Fruit fly (Drosophila melanogaster): ENCODE measurements around the gene CG32462.

CG32462 gene

DNA sequence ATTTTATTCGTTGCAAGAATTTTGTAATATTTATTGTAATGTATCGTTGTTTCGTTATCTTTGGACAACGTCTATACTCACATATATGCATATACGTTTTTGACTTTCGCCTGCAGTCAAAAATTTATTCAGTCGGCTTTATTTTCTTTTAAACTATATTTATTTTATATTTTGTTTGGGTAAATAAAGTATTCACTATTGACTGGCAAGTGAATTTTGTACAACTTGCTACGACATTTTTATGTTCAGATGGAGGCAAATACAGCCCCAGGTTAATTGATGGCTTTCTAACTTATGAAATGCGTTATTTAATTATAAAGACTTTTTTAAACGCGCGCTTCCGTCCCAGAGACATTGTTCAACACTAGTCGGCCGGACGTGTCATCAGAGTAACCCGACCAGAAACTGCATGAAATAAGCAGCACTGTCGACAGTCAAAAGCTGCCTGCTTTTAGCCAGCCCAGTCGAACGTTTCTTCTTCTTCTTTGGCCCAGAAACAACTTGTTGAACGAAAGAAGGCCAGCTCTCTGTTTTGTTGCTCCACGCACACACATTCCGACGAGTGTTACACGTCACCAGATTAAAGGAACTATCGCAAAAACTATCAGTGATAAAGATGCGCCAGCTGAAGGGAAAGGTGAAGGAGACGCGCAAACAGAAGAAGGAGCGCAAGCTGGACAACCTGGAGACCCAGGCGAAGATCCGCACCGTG is 10.2 kb upstream of the CG32462 start, which contains the start of gene CG33169 (continued):
- TF ChIP-seq CG34406 (GFP tag; optimal IDR thresholded peaks at IDR 0.05) = no peak
- peak; percentile 48 for TF ChIP-seq CG6792 (GFP tag; optimal IDR thresholded peaks at IDR 0.05)
- TF ChIP-seq Sox102F (GFP tag; optimal IDR thresholded peaks at IDR 0.05) = peak; percentile 44
- TF ChIP-seq esn (GFP tag; optimal IDR thresholded peaks at IDR 0.05) = peak; percentile 74
- peak; percentile 21 for TF ChIP-seq Ets96B (tag; optimal IDR thresholded peaks at IDR 0.05)
- no peak for TF ChIP-seq CG8632 (GFP tag; optimal IDR thresholded peaks at IDR 0.05)
- TF ChIP-seq Blimp-1 (GFP tag; optimal IDR thresholded peaks at IDR 0.05) = peak; percentile 41
- peak; percentile 48 for TF ChIP-seq net (GFP tag; optimal IDR thresholded peaks at IDR 0.05)
- TF ChIP-seq ss (GFP tag; optimal IDR thresholded peaks at IDR 0.05) = peak in 1 of 2 experiments; percentile 49

DNA sequence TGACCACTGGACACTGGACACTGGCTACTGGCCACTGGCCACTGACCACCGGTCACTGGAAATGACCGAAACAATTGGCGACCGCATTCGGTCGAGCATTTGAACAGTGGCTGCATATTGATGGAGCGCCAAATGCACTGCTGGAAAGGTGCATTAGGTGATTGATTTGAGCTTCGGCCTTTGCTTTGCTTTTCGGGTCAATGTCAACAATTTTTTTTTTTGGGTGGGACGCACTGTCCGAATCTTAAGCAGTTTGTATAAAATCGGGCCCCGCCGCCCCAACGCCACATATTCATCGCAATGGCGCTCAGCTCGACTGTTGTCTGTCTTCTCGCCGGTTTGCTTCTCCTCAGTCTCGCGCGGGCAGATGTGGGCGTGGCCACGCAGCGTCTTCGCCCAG is 7.2 kb upstream of the CG32462 start, which contains the start of gene CG13239:
TSS of gene CG13239 (plus strand) at position 301 of the 400 bp plus-strand sequence.
- TF ChIP-seq Ets96B (tag; optimal IDR thresholded peaks at IDR 0.05) (no peak), Sox102F (GFP tag; optimal IDR thresholded peaks at IDR 0.05) (no peak), CG16779 (tag; optimal IDR thresholded peaks at IDR 0.05) (no peak), CG6854 (GFP tag; optimal IDR thresholded peaks at IDR 0.05) (no peak), Sox15 (GFP tag; optimal IDR thresholded peaks at IDR 0.05) (no peak), CG3032 (tag; optimal IDR thresholded peaks at IDR 0.05) (no peak), CG10669 (GFP tag; optimal IDR thresholded peaks at IDR 0.05) (no peak), Hr38 (GFP tag; optimal IDR thresholded peaks at IDR 0.05) (no peak)

DNA sequence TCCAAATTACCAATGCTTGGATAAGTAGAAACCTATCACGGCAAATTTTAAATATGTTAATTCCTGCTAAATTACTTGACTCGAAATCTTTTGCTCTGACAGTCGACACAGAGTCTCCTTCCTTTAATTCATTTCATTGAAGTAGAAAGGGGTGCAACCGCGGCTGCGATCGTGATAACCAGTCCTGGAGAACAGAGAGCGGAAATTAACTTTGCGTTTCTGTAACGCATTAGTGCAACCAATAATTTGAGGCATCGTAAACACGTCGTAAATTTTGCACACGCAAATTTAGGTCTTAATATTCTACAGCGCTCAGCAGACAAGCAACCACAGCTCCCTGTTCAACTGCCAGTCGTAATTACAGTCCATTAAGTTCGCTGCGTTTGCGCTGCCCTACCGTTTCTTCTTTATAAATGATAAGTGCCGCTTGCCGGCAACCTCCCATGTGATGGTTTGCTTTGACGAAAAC is 2.7 kb upstream of the CG32462 start, which contains the start of gene CG32459:
TSS of gene CG32459 (minus strand) at position 51 of the 469 bp plus-strand sequence.
- TF ChIP-seq CG11294 (GFP tag; IDR thresholded peaks at IDR 0.05) (no peak), cyc (GFP tag; optimal IDR thresholded peaks at IDR 0.05) (no peak), Eip78C (GFP tag) (no peak), ss (GFP tag; optimal IDR thresholded peaks at IDR 0.05) (peak in 1 of 2 experiments; percentile 90)

DNA sequence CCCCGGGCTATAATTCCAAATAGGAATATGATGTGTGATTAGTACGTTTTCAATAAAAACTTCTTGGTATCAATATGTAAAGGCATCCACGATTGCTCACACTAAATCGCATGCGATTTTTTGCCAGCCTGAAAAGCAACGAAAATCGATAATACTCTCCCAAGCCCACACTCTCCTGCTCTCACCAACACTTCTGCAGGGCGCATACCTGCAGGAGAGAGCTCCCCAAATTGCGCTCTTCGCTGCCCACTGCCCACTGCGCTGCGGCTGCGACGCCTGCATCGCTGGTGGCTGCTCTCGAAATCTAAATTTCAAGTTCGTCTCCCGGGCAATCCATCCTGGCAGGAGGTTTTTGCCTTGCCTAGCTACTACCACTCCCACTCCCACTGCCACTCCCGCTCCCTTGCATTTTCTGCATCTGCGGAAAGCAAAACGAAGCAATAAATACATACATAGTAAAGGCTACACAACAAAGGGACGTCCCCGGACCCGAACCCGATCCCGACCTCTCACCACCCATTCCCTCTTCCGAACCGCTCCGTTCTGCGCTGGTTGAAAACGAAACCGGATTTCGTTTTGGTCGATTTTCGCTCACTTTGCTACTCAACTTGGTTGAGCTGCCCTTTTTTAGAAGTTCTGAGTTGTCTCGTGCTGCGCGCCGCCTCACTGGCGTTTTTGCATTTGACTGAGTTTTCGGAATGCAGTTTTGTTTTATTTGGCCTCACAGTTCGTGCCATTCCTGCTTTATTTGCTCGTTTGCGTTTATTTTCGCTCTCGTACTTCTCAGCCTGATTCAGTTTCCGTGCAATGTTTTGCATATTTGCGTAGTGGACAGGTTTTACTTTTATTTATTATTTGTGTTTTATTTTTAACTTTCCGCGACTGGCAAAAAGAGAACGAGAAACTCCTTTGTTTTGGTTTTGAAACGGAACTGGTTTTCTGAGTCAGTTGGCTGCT is 1.9 kb downstream of the CG32462 start:
- TF ChIP-seq fkh (GFP tag; optimal IDR thresholded peaks at IDR 0.05) (no peak), CG6808 (GFP tag; optimal IDR thresholded peaks at IDR 0.05) (peak; percentile 96), Sox14 (GFP tag; optimal IDR thresholded peaks at IDR 0.05) (peak; percentile 83), dsx (GFP tag; optimal IDR thresholded peaks at IDR 0.05; ENCODE audit: poor library complexity, severe bottlenecking) (peak; percentile 99), CG6276 (GFP tag; optimal IDR thresholded peaks at IDR 0.05) (peak; percentile 79), Blimp-1 (GFP tag; optimal IDR thresholded peaks at IDR 0.05) (peak; percentile 97), salr (GFP tag; optimal IDR thresholded peaks at IDR 0.05) (peak; percentile 50 to 54), achi (GFP tag; optimal IDR thresholded peaks at IDR 0.05) (peak; percentile 54), CG8319 (GFP tag; optimal IDR thresholded peaks at IDR 0.05) (peak; percentile 22), CG6854 (GFP tag; optimal IDR thresholded peaks at IDR 0.05) (peak; percentile 90), CG34406 (GFP tag; optimal IDR thresholded peaks at IDR 0.05) (peak; percentile 61), cyc (GFP tag; optimal IDR thresholded peaks at IDR 0.05) (no peak), esn (GFP tag; optimal IDR thresholded peaks at IDR 0.05) (peak; percentile 33), CG8632 (GFP tag; optimal IDR thresholded peaks at IDR 0.05) (peak; percentile 58), Eip78C (GFP tag) (peak; percentile 89), CG6163 (GFP tag; IDR thresholded peaks at IDR 0.05) (peak; percentile 79; the same call in 2 of the 3 replicates), CG15336 (GFP tag; IDR thresholded peaks at IDR 0.05) (peak; percentile 38; the same call in 1 of the 2 replicates), spab (GFP tag; optimal IDR thresholded peaks at IDR 0.05) (peak; percentile 92), Sox15 (GFP tag; optimal IDR thresholded peaks at IDR 0.05) (no peak), fd59A (GFP tag; optimal IDR thresholded peaks at IDR 0.05) (peak; percentile 61), topi (GFP tag; optimal IDR thresholded peaks at IDR 0.05) (peak; percentile 26), net (GFP tag; optimal IDR thresholded peaks at IDR 0.05) (peak; percentile 70), CG6792 (GFP tag; optimal IDR thresholded peaks at IDR 0.05) (peak; percentile 18), Hr4 (GFP tag; optimal IDR thresholded peaks at IDR 0.05) (no peak), CG8119 (GFP tag; IDR thresholded peaks at IDR 0.05) (peak; percentile 81), Smox (GFP tag; optimal IDR thresholded peaks at IDR 0.05) (no peak), CG3032 (tag; optimal IDR thresholded peaks at IDR 0.05) (peak; percentile 77), CG11294 (GFP tag; IDR thresholded peaks at IDR 0.05) (no peak), CG3919 (GFP tag; optimal IDR thresholded peaks at IDR 0.05) (peak; percentile 64), pdm3 (GFP tag; optimal IDR thresholded peaks at IDR 0.05) (peak; percentile 58), CG10631 (GFP tag; optimal IDR thresholded peaks at IDR 0.05) (peak; percentile 37), Eip75B (GFP tag; optimal IDR thresholded peaks at IDR 0.05) (peak; percentile 78)
